Worm (Caenorhabditis elegans) whole organism, L2 larva: ENCODE data around the gene K02C4.2.

Experiments used
- C34F6.9 ChIP-seq: fragments of 150-350 bp; optimal IDR thresholded peaks from 2 replicates; lab custom pipeline; 2014; ENCODE audit warnings: missing biosample characterization, missing genetic modification characterization
- F13H6.1 ChIP-seq: sonication (generic microtip); optimal IDR thresholded peaks from 2 replicates; lab custom pipeline; 2016; ENCODE audit warnings: missing genetic modification characterization, missing compliant biosample characterization
- R02D3.7 ChIP-seq: fragments of 150-350 bp; optimal IDR thresholded peaks from 2 replicates; lab custom pipeline; 2014; ENCODE audit warnings: missing biosample characterization, missing genetic modification characterization
- Y55F3AM.14 ChIP-seq: fragments of 200-800 bp; sonication (Bioruptor generic); optimal IDR thresholded peaks from 2 replicates; lab custom pipeline; 2018; ENCODE audit warnings: mild to moderate bottlenecking, missing genetic modification characterization, missing compliant biosample characterization
- ZK546.5 ChIP-seq: sonication (generic microtip); optimal IDR thresholded peaks from 2 replicates; lab custom pipeline; 2017; ENCODE audit warnings: missing biosample characterization, missing genetic modification characterization
- alr-1 ChIP-seq: fragments of 150-350 bp; optimal IDR thresholded peaks from 2 replicates; lab custom pipeline; 2014; ENCODE audit warnings: missing biosample characterization, missing genetic modification characterization
- aly-2 ChIP-seq: fragments of 150-350 bp; optimal IDR thresholded peaks from 2 replicates; lab custom pipeline; 2014; ENCODE audit warnings: missing biosample characterization, missing genetic modification characterization
- ama-1 ChIP-seq: fragments of 150-350 bp; optimal IDR thresholded peaks from 2 replicates; lab custom pipeline; 2018; ENCODE audit warnings: inconsistent platforms
- blmp-1 ChIP-seq: sonication (generic microtip); optimal IDR thresholded peaks from 2 replicates; lab custom pipeline; 2017; ENCODE audit warnings: missing genetic modification characterization, mild to moderate bottlenecking, missing compliant biosample characterization, antibody characterized with exemption, moderate library complexity; ENCODE audit not compliant: insufficient read depth
- ceh-16 ChIP-seq: fragments of 150-350 bp; optimal IDR thresholded peaks from 2 replicates; lab custom pipeline; 2014; ENCODE audit warnings: missing biosample characterization, missing genetic modification characterization
- ceh-82 ChIP-seq: fragments of 150-350 bp; optimal IDR thresholded peaks from 2 replicates; lab custom pipeline; 2014; ENCODE audit warnings: missing biosample characterization, missing genetic modification characterization
- crh-2 ChIP-seq: sonication (generic microtip); optimal IDR thresholded peaks from 2 replicates; lab custom pipeline; 2017; ENCODE audit warnings: missing biosample characterization, missing genetic modification characterization
- dmd-4 ChIP-seq: sonication (generic microtip); optimal IDR thresholded peaks from 2 replicates; lab custom pipeline; 2017; ENCODE audit warnings: missing biosample characterization, missing genetic modification characterization
- egl-27 ChIP-seq: sonication (generic microtip); optimal IDR thresholded peaks from 3 replicates; lab custom pipeline; 2017; ENCODE audit warnings: missing biosample characterization, missing genetic modification reagents, missing genetic modification characterization
- elt-1 ChIP-seq: fragments of 150-350 bp; optimal IDR thresholded peaks from 2 replicates; lab custom pipeline; 2014; ENCODE audit warnings: missing biosample characterization, missing genetic modification characterization
- elt-3 ChIP-seq: sonication (generic microtip); optimal IDR thresholded peaks from 2 replicates; lab custom pipeline; 2017; ENCODE audit warnings: missing biosample characterization, missing genetic modification characterization
- fos-1 ChIP-seq: fragments of 150-350 bp; optimal IDR thresholded peaks from 2 replicates; lab custom pipeline; 2014; ENCODE audit warnings: missing biosample characterization, missing genetic modification characterization
- gmeb-1 ChIP-seq: fragments of 150-350 bp; optimal IDR thresholded peaks from 2 replicates; lab custom pipeline; 2014; ENCODE audit warnings: missing biosample characterization, missing genetic modification characterization
- lin-11 ChIP-seq: fragments of 150-350 bp; sonication (generic microtip); optimal IDR thresholded peaks from 2 replicates; lab custom pipeline; 2014; ENCODE audit warnings: missing biosample characterization, missing genetic modification characterization, inconsistent platforms, mixed read lengths
- lin-13 ChIP-seq: fragments of 150-350 bp; optimal IDR thresholded peaks from 2 replicates; lab custom pipeline; 2014; ENCODE audit warnings: missing biosample characterization, missing genetic modification reagents, missing genetic modification characterization
- lin-39 ChIP-seq: fragments of 150-350 bp; optimal IDR thresholded peaks from 2 replicates; lab custom pipeline; 2014; ENCODE audit warnings: missing biosample characterization, missing genetic modification reagents, missing genetic modification characterization
- lsy-2 ChIP-seq, 2 experiments: fragments of 150-350 bp in 1 of 2; sonication (generic microtip) in 1 of 2; optimal IDR thresholded peaks; 2 replicates each; lab custom pipeline; 2014 to 2017; ENCODE audit warnings: missing biosample characterization in 2 of 2, missing genetic modification characterization in 2 of 2
- mab-5 ChIP-seq: fragments of 150-350 bp; optimal IDR thresholded peaks from 2 replicates; lab custom pipeline; 2014; ENCODE audit warnings: missing biosample characterization, missing genetic modification characterization
- mbf-1 ChIP-seq: sonication (generic microtip); optimal IDR thresholded peaks from 2 replicates; lab custom pipeline; 2017; ENCODE audit warnings: missing biosample characterization, missing genetic modification characterization
- nhr-10 ChIP-seq: sonication (generic microtip); optimal IDR thresholded peaks from 2 replicates; lab custom pipeline; 2017; ENCODE audit warnings: missing biosample characterization, missing genetic modification characterization
- nhr-11 ChIP-seq: fragments of 150-350 bp; optimal IDR thresholded peaks from 2 replicates; lab custom pipeline; 2014; ENCODE audit warnings: missing biosample characterization, missing genetic modification characterization
- nhr-12 ChIP-seq: fragments of 150-350 bp; optimal IDR thresholded peaks from 2 replicates; lab custom pipeline; 2014; ENCODE audit warnings: missing biosample characterization, missing genetic modification characterization
- nhr-129 ChIP-seq: fragments of 150-350 bp; optimal IDR thresholded peaks from 2 replicates; lab custom pipeline; 2014; ENCODE audit warnings: missing biosample characterization, missing genetic modification characterization
- nhr-23 ChIP-seq: fragments of 150-350 bp; optimal IDR thresholded peaks from 2 replicates; lab custom pipeline; 2014; ENCODE audit warnings: missing biosample characterization, missing genetic modification reagents, missing genetic modification characterization
- nhr-237 ChIP-seq: fragments of 150-350 bp; optimal IDR thresholded peaks from 2 replicates; lab custom pipeline; 2014; ENCODE audit warnings: missing biosample characterization, missing genetic modification characterization
- nhr-25 ChIP-seq: fragments of 150-350 bp; sonication (generic microtip); optimal IDR thresholded peaks from 3 replicates; lab custom pipeline; 2014; ENCODE audit warnings: missing biosample characterization, missing genetic modification characterization
- nhr-6 ChIP-seq: fragments of 150-350 bp; optimal IDR thresholded peaks from 2 replicates; lab custom pipeline; 2014; ENCODE audit warnings: missing biosample characterization, missing genetic modification characterization
- peb-1 ChIP-seq: fragments of 150-350 bp; optimal IDR thresholded peaks from 2 replicates; lab custom pipeline; 2014; ENCODE audit warnings: missing biosample characterization, missing genetic modification characterization
- sem-4 ChIP-seq: fragments of 150-350 bp; optimal IDR thresholded peaks from 2 replicates; lab custom pipeline; 2014; ENCODE audit warnings: missing biosample characterization, missing genetic modification reagents, missing genetic modification characterization
- skn-1 ChIP-seq: sonication (generic microtip); optimal IDR thresholded peaks from 2 replicates; lab custom pipeline; 2017; ENCODE audit warnings: missing biosample characterization, missing genetic modification characterization
- sma-3 ChIP-seq: sonication (generic microtip); optimal IDR thresholded peaks from 2 replicates; lab custom pipeline; 2016; ENCODE audit warnings: missing genetic modification reagents, missing genetic modification characterization, missing compliant biosample characterization
- sma-9 ChIP-seq, 2 experiments: fragments of 150-350 bp in 1 of 2; sonication (generic microtip) in 1 of 2; optimal IDR thresholded peaks; 2 replicates each; lab custom pipeline; 2014 to 2016; ENCODE audit warnings: missing genetic modification characterization in 2 of 2, mild to moderate bottlenecking in 1 of 2, missing biosample characterization in 1 of 2, missing compliant biosample characterization in 1 of 2, missing genetic modification reagents in 1 of 2, moderate library complexity in 1 of 2
- snpc-4 ChIP-seq: fragments of 150-350 bp; optimal IDR thresholded peaks from 2 replicates; lab custom pipeline; 2014; ENCODE audit warnings: missing biosample characterization, missing genetic modification characterization
- unc-39 ChIP-seq: fragments of 150-350 bp; optimal IDR thresholded peaks from 2 replicates; lab custom pipeline; 2014; ENCODE audit warnings: missing biosample characterization, missing genetic modification characterization
- unc-62 ChIP-seq: fragments of 150-350 bp; optimal IDR thresholded peaks from 2 replicates; lab custom pipeline; 2014; ENCODE audit warnings: missing biosample characterization, missing genetic modification reagents, missing genetic modification characterization
- zag-1 ChIP-seq: fragments of 150-350 bp; optimal IDR thresholded peaks from 2 replicates; lab custom pipeline; 2014; ENCODE audit warnings: missing biosample characterization, missing genetic modification characterization
- ztf-1 ChIP-seq: fragments of 200-800 bp; sonication (Bioruptor generic); conservative IDR thresholded peaks from 2 replicates; pipeline ENCODE4 v1.3.6; 2022; ENCODE audit warnings: missing genetic modification characterization, missing compliant biosample characterization
- ztf-11 ChIP-seq: sonication (generic microtip); optimal IDR thresholded peaks from 2 replicates; lab custom pipeline; 2017; ENCODE audit warnings: missing biosample characterization, missing genetic modification characterization
- ztf-4 ChIP-seq: fragments of 150-350 bp; optimal IDR thresholded peaks from 2 replicates; lab custom pipeline; 2014; ENCODE audit warnings: missing biosample characterization, missing genetic modification characterization

Gene K02C4.2

ce11 chrII:8102041-8102440 lies 26.5 kb downstream of the K02C4.2 start, which contains the start of gene sre-2:
TSS of gene sre-2 (minus strand) at chrII:8102141.
- no peak for TF ChIP-seq lin-13
- TF ChIP-seq zag-1 (tag; lab: Kevin White, UChicago): no peak
- TF ChIP-seq ztf-11: no peak
- TF ChIP-seq dmd-4 (tag; lab: Kevin White, UChicago): no peak
- TF ChIP-seq ztf-4 (tag; lab: Kevin White, UChicago): no peak
- TF ChIP-seq blmp-1 (tag; lab: Kevin White, UChicago): no peak
- no peak for TF ChIP-seq nhr-25 (tag; lab: Kevin White, UChicago)
- TF ChIP-seq nhr-23 (tag; lab: Kevin White, UChicago): no peak
- no peak for TF ChIP-seq ztf-1
- no peak for TF ChIP-seq nhr-129 (tag; lab: Kevin White, UChicago)
- TF ChIP-seq unc-39 (tag; lab: Kevin White, UChicago): no peak

DNA sequence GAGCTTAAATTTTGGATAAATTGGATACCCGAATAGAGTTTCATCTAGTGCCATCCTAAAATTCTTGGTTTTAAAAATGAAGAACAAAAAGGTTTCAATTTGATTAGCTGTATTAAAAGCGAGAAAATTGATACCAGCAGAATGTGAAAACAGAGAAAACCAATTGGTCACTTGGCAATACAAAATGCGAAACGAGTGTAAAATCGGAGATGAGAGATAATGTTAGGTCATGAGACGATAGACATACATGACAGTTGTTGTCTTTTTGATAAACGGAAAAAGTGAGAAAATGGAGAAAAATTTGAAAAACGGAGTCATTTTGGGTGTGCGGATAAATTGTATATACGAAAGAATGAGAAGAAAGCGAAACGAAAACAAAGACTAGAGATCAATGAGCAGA lies 29.4 kb downstream of the K02C4.2 start, which contains the start of gene sfxn-5:
Gene sfxn-5 (minus strand): TSS at position 55 of the 400 bp plus-strand sequence.
- TF ChIP-seq nhr-129 (tag; lab: Kevin White, UChicago) (peak; percentile 40), ceh-82 (no peak), sma-9 (GFP tag; optimal IDR thresholded peaks at IDR 0.05; lab: Kevin White, UChicago) (peak; percentile 34), sma-9 (tag; optimal IDR thresholded peaks at IDR 0.05; lab: Kevin White, UChicago) (no peak), elt-1 (tag; lab: Kevin White, UChicago) (no peak), skn-1 (tag; lab: Kevin White, UChicago) (peak; percentile 4), mab-5 (tag; lab: Kevin White, UChicago) (no peak), C34F6.9 (tag; lab: Kevin White, UChicago) (peak; percentile 38), fos-1 (tag; lab: Kevin White, UChicago) (peak; percentile 74), crh-2 (tag; lab: Kevin White, UChicago) (peak; percentile 10), lsy-2 (tag; optimal IDR thresholded peaks at IDR 0.05; lab: Kevin White, UChicago) (peak in 1 of 2 experiments; percentile 45), F13H6.1 (tag; lab: Kevin White, UChicago) (peak; percentile 33), aly-2 (tag; lab: Kevin White, UChicago) (no peak), blmp-1 (tag; lab: Kevin White, UChicago) (peak; percentile 42)

ce11 chrII:8106921-8107695 lies 31.5 kb downstream of the K02C4.2 start, which contains the start of the genes chst-1 and C41C4.9:
TSS of gene chst-1 (minus strand) at chrII:8106971.
TSS of gene C41C4.9 (plus strand) at chrII:8107645.
- TF ChIP-seq ZK546.5 (tag; lab: Kevin White, UChicago): no peak
- TF ChIP-seq nhr-10 (tag; lab: Kevin White, UChicago): no peak
- no peak for TF ChIP-seq dmd-4 (tag; lab: Kevin White, UChicago)
- no peak for TF ChIP-seq alr-1
- peak; percentile 14 for TF ChIP-seq ceh-16 (tag; lab: Kevin White, UChicago)
- no peak for TF ChIP-seq peb-1 (tag; lab: Kevin White, UChicago)
- no peak for TF ChIP-seq unc-39 (tag; lab: Kevin White, UChicago)
- no peak for TF ChIP-seq ztf-11
- TF ChIP-seq ama-1 (lab: Kevin White, UChicago): no peak
- peak; percentile 29 for TF ChIP-seq lin-11 (tag; lab: Kevin White, UChicago)
- no peak for TF ChIP-seq lin-39 (tag; lab: Kevin White, UChicago)
- TF ChIP-seq nhr-25 (tag; lab: Kevin White, UChicago): no peak
- peak; percentile 89 for TF ChIP-seq nhr-129 (tag; lab: Kevin White, UChicago)
- TF ChIP-seq C34F6.9 (tag; lab: Kevin White, UChicago): peak; percentile 33
- no peak for TF ChIP-seq R02D3.7 (tag; lab: Kevin White, UChicago)
- TF ChIP-seq gmeb-1 (tag; lab: Kevin White, UChicago): peak; percentile 60
- no peak for TF ChIP-seq mbf-1 (tag; lab: Kevin White, UChicago)
- TF ChIP-seq nhr-237 (tag; lab: Kevin White, UChicago): no peak
- TF ChIP-seq unc-62 (GFP tag; lab: Kevin White, UChicago): no peak
- peak; percentile 53 for TF ChIP-seq ztf-4 (tag; lab: Kevin White, UChicago)
- peak; percentile 64 for TF ChIP-seq egl-27 (tag; lab: Kevin White, UChicago)
- peak; percentile 72 for TF ChIP-seq Y55F3AM.14 (GFP tag; lab: Kevin White, UChicago)
- TF ChIP-seq nhr-6 (tag; lab: Kevin White, UChicago): no peak
- no peak for TF ChIP-seq nhr-12
- TF ChIP-seq elt-1 (tag; lab: Kevin White, UChicago): no peak
- TF ChIP-seq lin-13: peak; percentile 67
- no peak for TF ChIP-seq nhr-23 (tag; lab: Kevin White, UChicago)
- peak; percentile 74 for TF ChIP-seq sma-3 (GFP tag; lab: Kevin White, UChicago)
- TF ChIP-seq zag-1 (tag; lab: Kevin White, UChicago): no peak
- peak in 1 of 2 experiments; percentile 69 for TF ChIP-seq lsy-2 (tag; optimal IDR thresholded peaks at IDR 0.05; lab: Kevin White, UChicago)
- TF ChIP-seq skn-1 (tag; lab: Kevin White, UChicago): no peak
- peak; percentile 18 for TF ChIP-seq blmp-1 (tag; lab: Kevin White, UChicago)
- TF ChIP-seq snpc-4 (tag; lab: Kevin White, UChicago): no peak
- peak; percentile 82 for TF ChIP-seq sma-9 (GFP tag; optimal IDR thresholded peaks at IDR 0.05; lab: Kevin White, UChicago)
- TF ChIP-seq sma-9 (tag; optimal IDR thresholded peaks at IDR 0.05; lab: Kevin White, UChicago): no peak
- TF ChIP-seq nhr-11 (tag; lab: Kevin White, UChicago): peak; percentile 78
- TF ChIP-seq ceh-82: no peak
- peak; percentile 10 for TF ChIP-seq sem-4
- no peak for TF ChIP-seq elt-3
- TF ChIP-seq aly-2 (tag; lab: Kevin White, UChicago): no peak
- peak; percentile 87 for TF ChIP-seq fos-1 (tag; lab: Kevin White, UChicago)
